Worm (Caenorhabditis elegans) whole organism, young adult: ENCODE results near the gene unc-24.
A peak's percentile ranks its signal among the peaks of the same experiment; 100 is the strongest.

ENCODE experiments used
- D2030.7 ChIP-seq: fragments of 200-800 bp; sonication (Bioruptor generic); IDR thresholded peaks from 2 replicates; pipeline ENCODE4 v1.3.6; 2022; ENCODE audit warnings: missing genetic modification reagents, missing genetic modification characterization, missing compliant biosample characterization
- F49E8.2 ChIP-seq: sonication (generic microtip); optimal IDR thresholded peaks from 3 replicates; lab custom pipeline; 2017; ENCODE audit warnings: missing genetic modification characterization, mild to moderate bottlenecking, missing compliant biosample characterization, antibody characterized with exemption, moderate library complexity; ENCODE audit not compliant: insufficient read depth
- K11D2.4 ChIP-seq: fragments of 200-800 bp; sonication (Bioruptor generic); IDR thresholded peaks from 2 replicates; pipeline ENCODE4 v1.3.6; 2022; ENCODE audit warnings: missing genetic modification reagents, missing genetic modification characterization, missing compliant biosample characterization
- K12H6.12 ChIP-seq: fragments of 200-800 bp; sonication (Bioruptor generic); optimal IDR thresholded peaks from 2 replicates; lab custom pipeline; 2018; ENCODE audit warnings: mild to moderate bottlenecking, missing genetic modification characterization, missing compliant biosample characterization
- aptf-2 ChIP-seq: fragments of 200-800 bp; sonication (Bioruptor generic); conservative IDR thresholded peaks from 2 replicates; pipeline ENCODE4 v1.3.6; 2022; ENCODE audit warnings: missing genetic modification reagents, missing genetic modification characterization, missing compliant biosample characterization
- aptf-3 ChIP-seq: fragments of 200-800 bp; sonication (Bioruptor generic); IDR thresholded peaks from 2 replicates; pipeline ENCODE4 v1.3.6; 2022; ENCODE audit warnings: missing genetic modification characterization, missing compliant biosample characterization
- attf-3 ChIP-seq: fragments of 200-800 bp; sonication (Bioruptor generic); conservative IDR thresholded peaks from 2 replicates; pipeline ENCODE4 v1.3.6; 2022; ENCODE audit warnings: missing genetic modification reagents, missing genetic modification characterization, missing compliant biosample characterization
- cebp-1 ChIP-seq, 2 experiments: fragments of 200-800 bp in 1 of 2; sonication (Bioruptor generic) in 1 of 2; sonication (generic microtip) in 1 of 2; IDR thresholded peaks in 1 of 2; optimal IDR thresholded peaks in 1 of 2; 2 replicates each; pipeline versions ENCODE4 v1.3.6 to Lab custom; 2017 to 2022; ENCODE audit warnings: missing compliant biosample characterization in 2 of 2, missing genetic modification characterization in 2 of 2, mild to moderate bottlenecking in 1 of 2, missing genetic modification reagents in 1 of 2, moderate library complexity in 1 of 2
- ceh-27 ChIP-seq: fragments of 200-800 bp; sonication (Bioruptor generic); optimal IDR thresholded peaks from 2 replicates; lab custom pipeline; 2018; ENCODE audit warnings: mild to moderate bottlenecking, missing genetic modification characterization, moderate library complexity, missing compliant biosample characterization
- ceh-40 ChIP-seq: fragments of 200-800 bp; sonication (Bioruptor generic); IDR thresholded peaks from 2 replicates; pipeline ENCODE4 v1.3.6; 2022; ENCODE audit warnings: missing genetic modification characterization, missing compliant biosample characterization
- ceh-79 ChIP-seq: sonication (generic microtip); optimal IDR thresholded peaks from 2 replicates; lab custom pipeline; 2017; ENCODE audit warnings: mild to moderate bottlenecking, missing genetic modification characterization, missing compliant biosample characterization
- chd-7 ChIP-seq: sonication (generic microtip); optimal IDR thresholded peaks from 2 replicates; lab custom pipeline; 2016; ENCODE audit warnings: mild to moderate bottlenecking, missing genetic modification characterization, moderate library complexity, missing compliant biosample characterization
- dox-1 ChIP-seq: fragments of 200-800 bp; sonication (Bioruptor generic); IDR thresholded peaks from 2 replicates; pipeline ENCODE4 v1.3.6; 2022; ENCODE audit warnings: missing genetic modification reagents, missing genetic modification characterization, missing compliant biosample characterization
- egl-18 ChIP-seq: fragments of 200-800 bp; sonication (Bioruptor generic); IDR thresholded peaks from 2 replicates; pipeline ENCODE4 v1.3.6; 2022; ENCODE audit warnings: missing genetic modification reagents, missing genetic modification characterization, missing compliant biosample characterization
- egrh-3 ChIP-seq: fragments of 200-800 bp; sonication (Bioruptor generic); IDR thresholded peaks from 2 replicates; pipeline ENCODE4 v1.3.6; 2022; ENCODE audit warnings: missing genetic modification reagents, missing genetic modification characterization, missing compliant biosample characterization
- hmg-1.2 ChIP-seq: fragments of 200-800 bp; sonication (Bioruptor generic); IDR thresholded peaks from 2 replicates; pipeline ENCODE4 v1.3.6; 2022; ENCODE audit warnings: missing genetic modification reagents, missing genetic modification characterization, missing compliant biosample characterization
- hrde-1 ChIP-seq: sonication (generic microtip); optimal IDR thresholded peaks from 2 replicates; lab custom pipeline; 2016; ENCODE audit warnings: missing genetic modification characterization, mild to moderate bottlenecking, missing compliant biosample characterization, moderate library complexity, missing genotype, missing genetic modification reagents, borderline replicate concordance
- hsf-1 ChIP-seq: fragments of 200-800 bp; sonication (Bioruptor generic); IDR thresholded peaks from 2 replicates; pipeline ENCODE4 v1.3.6; 2022; ENCODE audit warnings: missing genetic modification reagents, missing genetic modification characterization, missing compliant biosample characterization
- let-526 ChIP-seq: fragments of 200-800 bp; sonication (Bioruptor generic); IDR thresholded peaks from 2 replicates; pipeline ENCODE4 v1.3.6; 2022; ENCODE audit warnings: missing genetic modification reagents, missing genetic modification characterization, missing compliant biosample characterization
- lsl-1 ChIP-seq: fragments of 200-800 bp; sonication (Bioruptor generic); optimal IDR thresholded peaks from 2 replicates; lab custom pipeline; 2018; ENCODE audit warnings: mild to moderate bottlenecking, missing genetic modification characterization, moderate library complexity, missing compliant biosample characterization
- madf-3 ChIP-seq: fragments of 200-800 bp; sonication (Bioruptor generic); IDR thresholded peaks from 2 replicates; pipeline ENCODE4 v1.3.6; 2022; ENCODE audit warnings: missing genetic modification reagents, missing genetic modification characterization, missing compliant biosample characterization
- madf-6 ChIP-seq: fragments of 200-800 bp; sonication (Bioruptor generic); IDR thresholded peaks from 2 replicates; pipeline ENCODE4 v1.3.6; 2022; ENCODE audit warnings: missing genetic modification reagents, missing genetic modification characterization, missing compliant biosample characterization
- madf-8 ChIP-seq: fragments of 200-800 bp; sonication (Bioruptor generic); conservative IDR thresholded peaks from 2 replicates; pipeline ENCODE4 v1.3.6; 2022; ENCODE audit warnings: missing genetic modification reagents, missing genetic modification characterization, missing compliant biosample characterization
- mcd-1 ChIP-seq: fragments of 200-800 bp; sonication (Bioruptor generic); IDR thresholded peaks from 2 replicates; pipeline ENCODE4 v1.3.6; 2022; ENCODE audit warnings: missing genetic modification reagents, missing genetic modification characterization, missing compliant biosample characterization
- pbrm-1 ChIP-seq: fragments of 200-800 bp; sonication (Bioruptor generic); IDR thresholded peaks from 2 replicates; pipeline ENCODE4 v1.3.6; 2022; ENCODE audit warnings: missing genetic modification reagents, missing genetic modification characterization, missing compliant biosample characterization
- rec-8 ChIP-seq, 2 experiments: sonication (generic microtip); optimal IDR thresholded peaks; 2 replicates each; lab custom pipeline; 2016; ENCODE audit warnings: mild to moderate bottlenecking in 2 of 2, missing genetic modification characterization in 2 of 2, missing genetic modification reagents in 2 of 2, missing genotype in 2 of 2, missing biosample characterization in 1 of 2, missing compliant biosample characterization in 1 of 2, moderate library complexity in 1 of 2
- repo-1 ChIP-seq: sonication (generic microtip); optimal IDR thresholded peaks from 2 replicates; lab custom pipeline; 2017; ENCODE audit warnings: mild to moderate bottlenecking, missing genetic modification characterization, missing compliant biosample characterization
- snpc-4 ChIP-seq, 5 experiments: fragments of 150-350 bp in 1 of 5; sonication (generic microtip) in 4 of 5; optimal IDR thresholded peaks; 2 replicates each; lab custom pipeline; 2014 to 2018; ENCODE audit warnings: missing genetic modification characterization in 5 of 5, missing biosample characterization in 3 of 5, antibody characterized with exemption in 2 of 5, mild to moderate bottlenecking in 2 of 5, missing compliant biosample characterization in 2 of 5, missing genotype in 2 of 5, moderate library complexity in 2 of 5, missing genetic modification reagents in 1 of 5
- sptf-2 ChIP-seq: fragments of 200-800 bp; sonication (Bioruptor generic); optimal IDR thresholded peaks from 2 replicates; lab custom pipeline; 2018; ENCODE audit warnings: mild to moderate bottlenecking, missing genetic modification characterization, missing compliant biosample characterization
- ztf-18 ChIP-seq: sonication (generic microtip); optimal IDR thresholded peaks from 2 replicates; lab custom pipeline; 2016; ENCODE audit warnings: missing genotype, mild to moderate bottlenecking, missing genetic modification characterization, missing compliant biosample characterization
- ztf-22 ChIP-seq: fragments of 200-800 bp; sonication (Bioruptor generic); optimal IDR thresholded peaks from 2 replicates; lab custom pipeline; 2018; ENCODE audit warnings: mild to moderate bottlenecking, missing genetic modification characterization, moderate library complexity, missing compliant biosample characterization
- ztf-28 ChIP-seq: fragments of 200-800 bp; sonication (Bioruptor generic); IDR thresholded peaks from 2 replicates; pipeline ENCODE4 v1.3.6; 2022; ENCODE audit warnings: missing genetic modification reagents, missing genetic modification characterization, missing compliant biosample characterization

The unc-24 gene

DNA sequence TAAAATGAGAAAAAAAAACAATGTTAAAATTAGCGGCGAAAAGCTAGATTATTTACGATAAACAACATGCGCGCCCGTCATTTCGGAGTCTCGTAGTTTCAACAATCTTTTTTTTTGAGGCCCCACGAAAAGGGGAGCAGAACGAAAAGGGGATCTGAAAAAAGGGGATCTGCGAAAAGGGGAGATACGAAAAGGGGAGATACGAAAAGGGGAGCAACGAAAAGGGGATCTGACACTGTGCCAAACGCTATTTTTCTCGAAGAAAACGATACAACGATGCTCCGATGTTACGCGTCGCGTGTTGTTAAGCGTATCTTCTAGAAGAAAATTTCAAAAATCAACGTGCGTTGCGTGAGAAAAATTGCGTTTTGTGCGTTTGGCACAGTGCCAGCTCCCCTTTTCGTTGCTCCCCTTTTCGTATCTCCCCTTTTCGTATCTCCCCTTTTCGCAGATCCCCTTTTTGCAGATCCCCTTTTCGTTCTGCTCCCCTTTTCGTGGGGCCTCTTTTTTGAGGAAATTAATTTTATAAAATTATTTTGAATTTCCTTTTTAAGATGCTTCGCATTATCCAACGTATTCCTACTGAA lies 36.1 kb downstream of the unc-24 start, which contains the start of gene C26B2.7 (continued):
- peak; percentile 60 for TF ChIP-seq K12H6.12
- peak; percentile 63 for TF ChIP-seq madf-8 (GFP tag; lab: Robert Waterston, UW)
- TF ChIP-seq hmg-1.2 (GFP tag; lab: Robert Waterston, UW) = peak; percentile 55; the same call in 1 of the 2 replicates
- TF ChIP-seq madf-6 (GFP tag; lab: Robert Waterston, UW) = peak; percentile 66
- peak in 1 of 2 experiments; percentile 34 for TF ChIP-seq rec-8 (tag; optimal IDR thresholded peaks at IDR 0.05; lab: Kevin White, UChicago)
- TF ChIP-seq ceh-27 (GFP tag; lab: Kevin White, UChicago) = peak; percentile 72
- peak; percentile 77 for TF ChIP-seq hsf-1 (GFP tag; lab: Robert Waterston, UW)
- peak; percentile 81 for TF ChIP-seq egrh-3 (GFP tag; lab: Robert Waterston, UW)
- peak; percentile 99 for TF ChIP-seq attf-3 (GFP tag; lab: Robert Waterston, UW)
- peak; percentile 87 for TF ChIP-seq aptf-2 (GFP tag; lab: Robert Waterston, UW)
- peak; percentile 97 for TF ChIP-seq ztf-28 (GFP tag; lab: Robert Waterston, UW)
- TF ChIP-seq K11D2.4 (GFP tag; lab: Robert Waterston, UW) = peak; percentile 69
- TF ChIP-seq pbrm-1 = peak; percentile 62; the same call in 1 of the 2 replicates
- TF ChIP-seq mcd-1 (GFP tag; lab: Robert Waterston, UW) = peak; percentile 69
- TF ChIP-seq let-526 (GFP tag; lab: Robert Waterston, UW) = peak; percentile 88

DNA sequence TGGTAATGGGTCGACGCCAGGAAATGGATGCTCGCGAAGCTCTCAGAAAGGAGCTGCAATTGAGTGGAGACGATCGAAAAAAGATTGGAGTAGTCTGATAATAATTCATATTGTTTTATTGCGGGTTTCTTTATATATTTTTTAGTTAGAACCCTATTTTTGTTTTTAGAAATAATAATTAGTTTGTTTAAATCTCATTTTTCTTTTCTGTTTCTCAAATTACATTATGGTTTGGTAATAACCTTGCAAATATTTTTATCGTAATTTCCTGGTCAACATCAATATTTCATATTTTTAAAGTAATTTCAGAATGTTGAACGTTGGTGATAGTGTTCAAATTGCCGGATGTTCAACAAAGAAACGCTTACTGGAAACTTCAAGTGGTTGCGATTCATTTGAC lies 37.0 kb downstream of the unc-24 start, which contains the start of gene elpc-4:
Gene elpc-4, plus strand, starts transcription at position 301 of the 400 bp plus-strand sequence.
- TF ChIP-seq madf-6 (GFP tag; lab: Robert Waterston, UW) = peak; percentile 28; the same call in 1 of the 2 replicates
- TF ChIP-seq repo-1 (tag; lab: Kevin White, UChicago) = no peak
- no peak for TF ChIP-seq ztf-18 (tag; lab: Kevin White, UChicago)
- no peak for TF ChIP-seq ceh-40

DNA sequence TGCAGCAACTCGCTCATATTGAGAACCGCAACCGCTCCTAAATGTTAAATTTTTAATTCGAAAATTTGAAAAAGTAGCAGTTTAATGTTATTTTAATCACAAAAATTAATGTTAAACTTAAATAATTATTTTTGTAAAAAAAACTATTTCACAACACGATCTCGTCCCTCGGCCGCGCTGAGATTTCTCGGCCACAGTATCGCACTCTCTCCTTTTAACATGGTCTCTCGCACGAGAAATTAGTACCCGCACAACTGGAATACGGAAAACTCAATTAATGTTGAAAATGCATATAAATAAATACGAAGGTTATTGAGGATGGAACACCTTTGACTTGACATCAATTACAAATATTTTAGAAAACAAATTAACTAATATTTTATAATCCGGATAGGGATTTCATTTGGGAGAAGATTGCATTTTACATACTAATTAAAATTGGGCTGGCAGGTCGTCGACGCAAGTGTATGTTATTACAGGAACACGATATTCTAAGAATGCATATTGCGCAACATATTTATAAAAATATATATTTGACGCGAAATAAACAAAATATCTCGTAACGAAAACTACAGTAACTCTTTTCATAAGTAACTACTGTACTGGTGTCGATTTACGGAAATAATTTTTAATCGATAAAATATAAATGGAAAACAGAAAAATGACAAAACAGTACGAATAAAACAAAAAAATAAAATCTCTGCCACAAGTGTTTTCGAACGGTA lies 40.3 kb downstream of the unc-24 start, which contains the start of gene dnc-4:
Gene dnc-4, minus strand, starts transcription at position 37 of the 725 bp plus-strand sequence.
- peak; percentile 48; the same call in 1 of the 2 replicates for TF ChIP-seq cebp-1 (GFP tag; IDR thresholded peaks at IDR 0.05; lab: Robert Waterston, UW)
- peak; percentile 87 for TF ChIP-seq cebp-1 (tag; optimal IDR thresholded peaks at IDR 0.05; lab: Kevin White, UChicago)
- no peak for TF ChIP-seq madf-3 (GFP tag; lab: Robert Waterston, UW)
- TF ChIP-seq dox-1 (GFP tag; lab: Robert Waterston, UW) = peak; percentile 43; the same call in 1 of the 2 replicates
- 0 out of 2 replicates have a peak, but pooled peaks have one; percentile 15 for TF ChIP-seq D2030.7
- TF ChIP-seq ztf-22 (GFP tag; lab: Kevin White, UChicago) = no peak
- TF ChIP-seq lsl-1 = peak; percentile 62
- peak; percentile 82 for TF ChIP-seq hmg-1.2 (GFP tag; lab: Robert Waterston, UW)
- TF ChIP-seq snpc-4 (GFP tag; optimal IDR thresholded peaks at IDR 0.05; lab: Kevin White, UChicago) = no peak
- peak in 1 of 4 experiments; percentile 6 for TF ChIP-seq snpc-4 (tag; optimal IDR thresholded peaks at IDR 0.05; lab: Kevin White, UChicago)
- TF ChIP-seq aptf-3 (GFP tag; lab: Robert Waterston, UW) = no peak

DNA sequence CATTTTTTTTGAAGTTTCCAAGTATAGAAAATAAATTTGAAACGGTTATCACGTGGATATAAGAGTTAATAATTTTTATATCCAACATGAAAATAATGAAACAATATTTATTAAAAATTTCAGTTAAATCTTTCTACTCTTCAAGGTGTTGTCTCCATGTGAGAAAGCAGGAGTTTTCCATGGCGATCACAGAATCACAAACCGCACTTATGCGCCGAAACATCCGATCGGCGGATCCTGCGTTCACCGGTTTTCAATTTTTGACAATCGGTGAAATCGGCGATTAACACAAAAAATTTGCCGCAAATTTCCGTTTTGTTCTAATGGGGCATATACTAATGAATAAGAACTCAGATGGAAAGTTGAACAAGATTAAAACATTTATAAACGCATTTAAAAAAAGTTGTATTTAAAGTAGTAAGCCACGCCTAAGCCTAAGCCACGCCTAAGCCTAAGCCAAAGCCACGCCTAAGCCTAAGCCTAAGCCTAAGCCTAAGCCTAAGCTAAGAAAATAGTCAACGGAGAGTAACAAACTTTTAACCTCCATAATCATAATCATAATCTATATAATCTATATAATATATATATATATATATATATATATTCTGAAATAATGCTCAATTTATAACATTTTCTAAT lies 42.5 kb downstream of the unc-24 start, which contains the start of gene C26B2.2:
Gene C26B2.2, minus strand, starts transcription at position 88 of the 639 bp plus-strand sequence.
- no peak for TF ChIP-seq repo-1 (tag; lab: Kevin White, UChicago)
- TF ChIP-seq egl-18 (GFP tag; lab: Robert Waterston, UW) = no peak
- no peak for TF ChIP-seq hrde-1 (tag; lab: Kevin White, UChicago)
- no peak for TF ChIP-seq rec-8 (tag; optimal IDR thresholded peaks at IDR 0.05; lab: Kevin White, UChicago)
- no peak for TF ChIP-seq ceh-79 (tag; lab: Kevin White, UChicago)
- TF ChIP-seq chd-7 = no peak
- no peak for TF ChIP-seq F49E8.2
- TF ChIP-seq sptf-2 (GFP tag; lab: Kevin White, UChicago) = no peak
